Fruit fly (Drosophila melanogaster) whole organism, wandering third instar larva: ENCODE data around the gene Tsp66A.

Source experiments
- Abd-B ChIP-seq: fragments of >200 bp; optimal IDR thresholded peaks from 2 replicates; lab custom pipeline; 2017; ENCODE audit warnings: missing biosample characterization, missing genetic modification characterization
- CG32264 ChIP-seq: fragments of 200-800 bp; sonication (Bioruptor generic); optimal IDR thresholded peaks from 2 replicates; lab custom pipeline; 2016; ENCODE audit warnings: missing biosample characterization, missing genetic modification characterization
- CrebA ChIP-seq: fragments of 200-800 bp; sonication (Bioruptor generic); optimal IDR thresholded peaks from 2 replicates; lab custom pipeline; 2016; ENCODE audit warnings: missing biosample characterization, mild to moderate bottlenecking, missing genetic modification characterization, borderline replicate concordance
- Dfd ChIP-seq: fragments of >200 bp; optimal IDR thresholded peaks from 2 replicates; lab custom pipeline; 2017; ENCODE audit warnings: missing biosample characterization, missing genetic modification characterization
- Dif ChIP-seq: fragments of 200-275, 200-300 bp; sonication (Bioruptor generic); optimal IDR thresholded peaks from 2 replicates; lab custom pipeline; 2018; ENCODE audit warnings: missing biosample characterization, missing genetic modification characterization; ENCODE audit not compliant: partially characterized antibody
- GATAd ChIP-seq: sonication (Bioruptor generic); optimal IDR thresholded peaks from 2 replicates; lab custom pipeline; 2016; ENCODE audit warnings: missing biosample characterization, missing genetic modification characterization
- HLH106 ChIP-seq: fragments of 200-800 bp; optimal IDR thresholded peaks from 3 replicates; lab custom pipeline; 2019; ENCODE audit warnings: missing biosample characterization, mild to moderate bottlenecking, missing genetic modification characterization, moderate library complexity
- Hnf4 ChIP-seq: fragments of 200-800 bp; sonication (Bioruptor generic); optimal IDR thresholded peaks from 2 replicates; lab custom pipeline; 2016; ENCODE audit warnings: missing biosample characterization, mild to moderate bottlenecking, missing genetic modification characterization
- Hr78 ChIP-seq: fragments of >200 bp; optimal IDR thresholded peaks from 2 replicates; lab custom pipeline; 2017; ENCODE audit warnings: missing biosample characterization, missing genetic modification characterization
- Hr83 ChIP-seq: fragments of 200-300 bp; sonication (Bioruptor generic); optimal IDR thresholded peaks from 2 replicates; lab custom pipeline; 2016; ENCODE audit warnings: missing biosample characterization, mild to moderate bottlenecking, missing genetic modification characterization, moderate library complexity; ENCODE audit not compliant: poor library complexity, severe bottlenecking
- Jra ChIP-seq: sonication (Bioruptor generic); optimal IDR thresholded peaks from 2 replicates; lab custom pipeline; 2016; ENCODE audit warnings: missing biosample characterization, missing genetic modification characterization
- Myc ChIP-seq: fragments of >200 bp; optimal IDR thresholded peaks from 2 replicates; lab custom pipeline; 2017
- N ChIP-seq: fragments of >200 bp; optimal IDR thresholded peaks from 2 replicates; lab custom pipeline; 2018; ENCODE audit warnings: missing biosample characterization, missing external identifiers, missing genetic modification characterization
- OdsH ChIP-seq: fragments of 200-800 bp; sonication (Bioruptor generic); optimal IDR thresholded peaks from 2 replicates; lab custom pipeline; 2016; ENCODE audit warnings: missing biosample characterization, mild to moderate bottlenecking, missing genetic modification characterization
- Rel ChIP-seq, 2 experiments: fragments of 200-800 bp; sonication (Bioruptor generic) in 1 of 2; optimal IDR thresholded peaks; 2 replicates in 1 of 2; 3 replicates in 1 of 2; lab custom pipeline; 2016 to 2019; ENCODE audit warnings: mild to moderate bottlenecking in 2 of 2, missing biosample characterization in 2 of 2, missing genetic modification characterization in 2 of 2, moderate library complexity in 1 of 2
- Sp1 ChIP-seq: fragments of 200-800 bp; sonication (Bioruptor generic); optimal IDR thresholded peaks from 3 replicates; lab custom pipeline; 2019; ENCODE audit warnings: missing biosample characterization, mild to moderate bottlenecking, missing genetic modification characterization, moderate library complexity
- Vsx2 ChIP-seq: fragments of 200-300, 225-300 bp; sonication (Bioruptor generic); optimal IDR thresholded peaks from 2 replicates; lab custom pipeline; 2018; ENCODE audit warnings: missing biosample characterization, missing genetic modification characterization; ENCODE audit not compliant: partially characterized antibody
- br ChIP-seq: fragments of 200-800 bp; sonication (Bioruptor generic); optimal IDR thresholded peaks from 2 replicates; lab custom pipeline; 2016; ENCODE audit warnings: missing biosample characterization, missing genetic modification characterization
- brk ChIP-seq: fragments of 200-800 bp; sonication (Bioruptor generic); optimal IDR thresholded peaks from 2 replicates; lab custom pipeline; 2016; ENCODE audit warnings: missing biosample characterization, mild to moderate bottlenecking, missing genetic modification characterization
- dl ChIP-seq, 2 experiments: fragments of 175-275, 200-275 bp in 1 of 2; fragments of 200-275 bp in 1 of 2; sonication (Bioruptor generic); optimal IDR thresholded peaks; lab custom pipeline; 2018; ENCODE audit warnings: mild to moderate bottlenecking in 2 of 2, missing biosample characterization in 2 of 2, missing genetic modification characterization in 2 of 2, moderate library complexity in 2 of 2; ENCODE audit not compliant: partially characterized antibody in 2 of 2, insufficient read depth in 1 of 2
- dmrt93B ChIP-seq: fragments of 200-800 bp; sonication (Bioruptor generic); optimal IDR thresholded peaks from 2 replicates; lab custom pipeline; 2018; ENCODE audit warnings: missing biosample characterization, mild to moderate bottlenecking, missing genetic modification characterization
- ey ChIP-seq: fragments of 200-800 bp; sonication (Bioruptor generic); optimal IDR thresholded peaks from 2 replicates; lab custom pipeline; 2016; ENCODE audit warnings: missing biosample characterization, missing genetic modification characterization
- foxo ChIP-seq, 2 experiments: fragments of 200-800 bp; sonication (Bioruptor generic); optimal IDR thresholded peaks; 2 replicates in 1 of 2; 3 replicates in 1 of 2; lab custom pipeline; 2016 to 2017; ENCODE audit warnings: missing biosample characterization in 2 of 2, missing genetic modification characterization in 2 of 2
- fru ChIP-seq: fragments of 200-800 bp; sonication (Bioruptor generic); optimal IDR thresholded peaks from 3 replicates; lab custom pipeline; 2016; ENCODE audit warnings: missing biosample characterization, mild to moderate bottlenecking, missing genetic modification characterization
- h ChIP-seq: fragments of 200-800 bp; sonication (Bioruptor generic); optimal IDR thresholded peaks from 3 replicates; lab custom pipeline; 2016; ENCODE audit warnings: missing biosample characterization, mild to moderate bottlenecking, missing genetic modification characterization
- jim ChIP-seq: fragments of 175-275, 200-325 bp; sonication (Bioruptor generic); optimal IDR thresholded peaks from 2 replicates; lab custom pipeline; 2016; ENCODE audit warnings: missing biosample characterization, mild to moderate bottlenecking, missing genetic modification characterization
- lola ChIP-seq: fragments of >200 bp; optimal IDR thresholded peaks from 2 replicates; lab custom pipeline; 2017; ENCODE audit warnings: missing biosample characterization, missing genetic modification characterization
- psq ChIP-seq: fragments of 200-800 bp; sonication (Bioruptor generic); optimal IDR thresholded peaks from 3 replicates; lab custom pipeline; 2017; ENCODE audit warnings: missing biosample characterization, mild to moderate bottlenecking, missing genetic modification characterization, moderate library complexity
- rgr ChIP-seq: fragments of 200-800 bp; sonication (Bioruptor generic); optimal IDR thresholded peaks from 3 replicates; lab custom pipeline; 2016; ENCODE audit warnings: missing biosample characterization, mild to moderate bottlenecking, missing genetic modification characterization
- sage ChIP-seq: fragments of 200-800 bp; sonication (Bioruptor generic); optimal IDR thresholded peaks from 2 replicates; lab custom pipeline; 2016; ENCODE audit warnings: missing biosample characterization, mild to moderate bottlenecking, missing genetic modification characterization
- tai ChIP-seq: sonication (Bioruptor generic); optimal IDR thresholded peaks from 2 replicates; lab custom pipeline; 2016; ENCODE audit warnings: missing biosample characterization, missing genetic modification characterization
- usp ChIP-seq: fragments of >200 bp; optimal IDR thresholded peaks from 2 replicates; lab custom pipeline; 2017; ENCODE audit warnings: missing biosample characterization, missing genetic modification characterization
- woc ChIP-seq: sonication (Bioruptor generic); optimal IDR thresholded peaks from 2 replicates; lab custom pipeline; 2016; ENCODE audit warnings: missing biosample characterization, mild to moderate bottlenecking, missing genetic modification characterization

The Tsp66A gene

dm6 chr3L:7432811-7433324 is 32.4 kb upstream of the Tsp66A start:
- no peak for TF ChIP-seq Rel (GFP tag; optimal IDR thresholded peaks at IDR 0.05; lab: Kevin White, UChicago)
- TF ChIP-seq Rel (tag; optimal IDR thresholded peaks at IDR 0.05; lab: Kevin White, UChicago), result peak; percentile 94
- peak in 1 of 2 experiments; percentile 40 for TF ChIP-seq dl (GFP tag; optimal IDR thresholded peaks at IDR 0.05; lab: Kevin White, UChicago; ENCODE audit: insufficient read depth in 1 of 2, partially characterized antibody in 2 of 2)
- no peak for TF ChIP-seq Hnf4

dm6 chr3L:7433325-7433827 is 31.9 kb upstream of the Tsp66A start:
- no peak for TF ChIP-seq Hr78
- TF ChIP-seq Dfd (GFP tag; lab: Kevin White, UChicago), result peak; percentile 21
- peak in 1 of 2 experiments; percentile 15 for TF ChIP-seq foxo (GFP tag; optimal IDR thresholded peaks at IDR 0.05; lab: Kevin White, UChicago)

dm6 chr3L:7434198-7434597 is 31.1 kb upstream of the Tsp66A start:
- TF ChIP-seq CG32264 (GFP tag; lab: Kevin White, UChicago) (no peak), h (no peak), Jra (GFP tag; lab: Kevin White, UChicago) (no peak), Hr83 (GFP tag; lab: Kevin White, UChicago) (no peak), GATAd (GFP tag; lab: Kevin White, UChicago) (no peak), brk (GFP tag; lab: Kevin White, UChicago) (no peak), Dfd (GFP tag; lab: Kevin White, UChicago) (no peak), ey (GFP tag; lab: Kevin White, UChicago) (no peak), fru (GFP tag; lab: Kevin White, UChicago) (no peak), Dif (GFP tag; lab: Kevin White, UChicago) (no peak), tai (GFP tag; lab: Kevin White, UChicago) (no peak), OdsH (GFP tag; lab: Kevin White, UChicago) (no peak), lola (GFP tag; lab: Kevin White, UChicago) (no peak), CrebA (no peak), sage (GFP tag; lab: Kevin White, UChicago) (no peak), Abd-B (GFP tag; lab: Kevin White, UChicago) (no peak)

- TF ChIP-seq brk (GFP tag; lab: Kevin White, UChicago) (no peak), jim (no peak), fru (GFP tag; lab: Kevin White, UChicago) (peak; percentile 61), ey (GFP tag; lab: Kevin White, UChicago) (peak; percentile 50), Vsx2 (GFP tag; lab: Kevin White, UChicago) (peak; percentile 41), N (no peak), tai (GFP tag; lab: Kevin White, UChicago) (peak; percentile 58), HLH106 (tag; lab: Kevin White, UChicago) (peak; percentile 60), br (GFP tag; lab: Kevin White, UChicago) (peak; percentile 37), woc (peak; percentile 41), usp (GFP tag; lab: Kevin White, UChicago) (no peak), Dif (GFP tag; lab: Kevin White, UChicago) (peak; percentile 94), Rel (GFP tag; optimal IDR thresholded peaks at IDR 0.05; lab: Kevin White, UChicago) (no peak), Rel (tag; optimal IDR thresholded peaks at IDR 0.05; lab: Kevin White, UChicago) (peak; percentile 42), sage (GFP tag; lab: Kevin White, UChicago) (no peak), psq (GFP tag; lab: Kevin White, UChicago) (peak; percentile 30), foxo (GFP tag; optimal IDR thresholded peaks at IDR 0.05; lab: Kevin White, UChicago) (peak in 1 of 2 experiments; percentile 34), Hr83 (GFP tag; lab: Kevin White, UChicago) (no peak), dl (GFP tag; optimal IDR thresholded peaks at IDR 0.05; lab: Kevin White, UChicago; ENCODE audit: insufficient read depth in 1 of 2, partially characterized antibody in 2 of 2) (peak; percentile 75 to 87), h (peak; percentile 65), Hnf4 (peak; percentile 28), Hr78 (no peak), GATAd (GFP tag; lab: Kevin White, UChicago) (no peak), dmrt93B (peak; percentile 21), rgr (GFP tag; lab: Kevin White, UChicago) (peak; percentile 51), Jra (GFP tag; lab: Kevin White, UChicago) (peak; percentile 99), Myc (lab: Kevin White, UChicago) (no peak), Sp1 (GFP tag; lab: Kevin White, UChicago) (peak; percentile 22), OdsH (GFP tag; lab: Kevin White, UChicago) (peak; percentile 37), Abd-B (GFP tag; lab: Kevin White, UChicago) (no peak), lola (GFP tag; lab: Kevin White, UChicago) (no peak)
Observed at dm6 chr3L:7434715-7435653, 30.3 kb upstream of the Tsp66A start, which contains the start of gene Rac2. Rac2 (minus strand) TSS chr3L:7435190.
